Worm (Caenorhabditis elegans): ENCODE measurements around the gene Y61A9LA.7.

Gene Y61A9LA.7

ce11 chrV:4559701-4560100, at the start of gene Y61A9LA.7:
Gene Y61A9LA.7, minus strand, starts transcription at chrV:4559801.
- TF ChIP-seq lin-13 (GFP tag; optimal IDR thresholded peaks at IDR 0.05) = no peak
- TF ChIP-seq lin-39 (tag; optimal IDR thresholded peaks at IDR 0.05) = no peak
- TF ChIP-seq ceh-16 (tag; optimal IDR thresholded peaks at IDR 0.05) = no peak
- TF ChIP-seq snpc-4 (tag; optimal IDR thresholded peaks at IDR 0.05) = no peak
- TF ChIP-seq lin-11 (tag; optimal IDR thresholded peaks at IDR 0.05) = no peak
- no peak for TF ChIP-seq nhr-237 (tag; optimal IDR thresholded peaks at IDR 0.05)
- TF ChIP-seq mab-5 (tag; optimal IDR thresholded peaks at IDR 0.05) = no peak
- TF ChIP-seq crh-2 (tag; optimal IDR thresholded peaks at IDR 0.05) = no peak
- TF ChIP-seq ceh-82 (tag; optimal IDR thresholded peaks at IDR 0.05) = no peak
- TF ChIP-seq skn-1 (tag; optimal IDR thresholded peaks at IDR 0.05) = no peak
- no peak for TF ChIP-seq gmeb-1 (tag; optimal IDR thresholded peaks at IDR 0.05)
- no peak for TF ChIP-seq unc-62 (GFP tag; optimal IDR thresholded peaks at IDR 0.05)
- TF ChIP-seq elt-3 (tag; optimal IDR thresholded peaks at IDR 0.05) = no peak
- TF ChIP-seq aly-2 (tag; optimal IDR thresholded peaks at IDR 0.05) = no peak
- no peak for TF ChIP-seq ama-1 (optimal IDR thresholded peaks at IDR 0.05)
- no peak for TF ChIP-seq peb-1 (tag; optimal IDR thresholded peaks at IDR 0.05)
- no peak for TF ChIP-seq nhr-6 (tag; optimal IDR thresholded peaks at IDR 0.05)
- no peak for TF ChIP-seq nhr-25 (tag; optimal IDR thresholded peaks at IDR 0.05)
- TF ChIP-seq alr-1 (tag; optimal IDR thresholded peaks at IDR 0.05) = no peak
- TF ChIP-seq sem-4 (tag; optimal IDR thresholded peaks at IDR 0.05) = no peak

- TF ChIP-seq peb-1 (tag; optimal IDR thresholded peaks at IDR 0.05) (no peak), nhr-25 (tag; optimal IDR thresholded peaks at IDR 0.05) (no peak), elt-1 (tag; optimal IDR thresholded peaks at IDR 0.05) (no peak), alr-1 (tag; optimal IDR thresholded peaks at IDR 0.05) (no peak), aly-2 (tag; optimal IDR thresholded peaks at IDR 0.05) (no peak), mab-5 (tag; optimal IDR thresholded peaks at IDR 0.05) (no peak), ceh-82 (tag; optimal IDR thresholded peaks at IDR 0.05) (no peak), mdl-1 (tag; optimal IDR thresholded peaks at IDR 0.05) (no peak), F13H6.1 (tag; optimal IDR thresholded peaks at IDR 0.05) (no peak), zag-1 (tag; optimal IDR thresholded peaks at IDR 0.05) (no peak), unc-55 (GFP tag; optimal IDR thresholded peaks at IDR 0.05) (no peak)
Measured at ce11 chrV:4606828-4607227, 47.2 kb upstream of the Y61A9LA.7 start, which contains the start of gene txt-6. Gene txt-6, minus strand, starts transcription at chrV:4606928.

ce11 chrV:4599225-4599624, 39.6 kb upstream of the Y61A9LA.7 start:
- TF ChIP-seq nhr-21 (tag; optimal IDR thresholded peaks at IDR 0.05) = no peak
- TF ChIP-seq blmp-1 (tag; optimal IDR thresholded peaks at IDR 0.05; ENCODE audit: insufficient read depth) = no peak
- no peak for TF ChIP-seq F13H6.1 (tag; optimal IDR thresholded peaks at IDR 0.05)
- TF ChIP-seq alr-1 (tag; optimal IDR thresholded peaks at IDR 0.05) = no peak
- no peak for TF ChIP-seq ama-1 (optimal IDR thresholded peaks at IDR 0.05)
- no peak for TF ChIP-seq unc-55 (GFP tag; optimal IDR thresholded peaks at IDR 0.05)
- no peak for TF ChIP-seq lin-13 (GFP tag; optimal IDR thresholded peaks at IDR 0.05)

- TF ChIP-seq ceh-82 (tag; optimal IDR thresholded peaks at IDR 0.05) (no peak), fos-1 (tag; optimal IDR thresholded peaks at IDR 0.05) (peak; percentile 62), gmeb-1 (tag; optimal IDR thresholded peaks at IDR 0.05) (peak; percentile 27)
Measured at ce11 chrV:4598489-4598888, 38.9 kb upstream of the Y61A9LA.7 start.

- TF ChIP-seq elt-3 (tag; optimal IDR thresholded peaks at IDR 0.05) (no peak), snpc-4 (tag; optimal IDR thresholded peaks at IDR 0.05) (no peak), sem-4 (tag; optimal IDR thresholded peaks at IDR 0.05) (no peak), peb-1 (tag; optimal IDR thresholded peaks at IDR 0.05) (no peak)
Measured at ce11 chrV:4590791-4591190, 31.2 kb upstream of the Y61A9LA.7 start.

ce11 chrV:4585009-4585408, 25.4 kb upstream of the Y61A9LA.7 start, which contains the start of gene Y61A9LA.1:
Gene Y61A9LA.1, plus strand, starts transcription at chrV:4585309.
- no peak for TF ChIP-seq fos-1 (tag; optimal IDR thresholded peaks at IDR 0.05)
- TF ChIP-seq ceh-16 (tag; optimal IDR thresholded peaks at IDR 0.05) = no peak
- TF ChIP-seq nhr-25 (tag; optimal IDR thresholded peaks at IDR 0.05) = no peak
- TF ChIP-seq egl-27 (tag; optimal IDR thresholded peaks at IDR 0.05) = no peak
- TF ChIP-seq lin-39 (tag; optimal IDR thresholded peaks at IDR 0.05) = no peak
- TF ChIP-seq elt-1 (tag; optimal IDR thresholded peaks at IDR 0.05) = no peak
- no peak for TF ChIP-seq peb-1 (tag; optimal IDR thresholded peaks at IDR 0.05)
- no peak for TF ChIP-seq nhr-12 (tag; optimal IDR thresholded peaks at IDR 0.05)
- TF ChIP-seq nhr-6 (tag; optimal IDR thresholded peaks at IDR 0.05) = no peak
- no peak for TF ChIP-seq nhr-10 (tag; optimal IDR thresholded peaks at IDR 0.05)
- TF ChIP-seq zag-1 (tag; optimal IDR thresholded peaks at IDR 0.05) = no peak
- no peak for TF ChIP-seq ceh-82 (tag; optimal IDR thresholded peaks at IDR 0.05)
- no peak for TF ChIP-seq sem-4 (tag; optimal IDR thresholded peaks at IDR 0.05)
